Fruit fly (Drosophila melanogaster) whole organism, embryonic: ENCODE data around the gene shd.

Source experiments
- Atf6 ChIP-seq: fragments of 200-800 bp; sonication (Bioruptor generic); IDR thresholded peaks from 2 replicates; pipeline ENCODE4 v1.3.6; 2022; ENCODE audit warnings: missing biosample characterization, missing genetic modification characterization
- Bgb ChIP-seq: fragments of 200-800 bp; sonication (Bioruptor generic); IDR thresholded peaks from 2 replicates; pipeline ENCODE4 v1.3.6; 2022; ENCODE audit warnings: missing biosample characterization, missing genetic modification characterization; ENCODE audit not compliant: partially characterized antibody
- C15 ChIP-seq: fragments of 200-800 bp; sonication (Bioruptor generic); IDR thresholded peaks from 3 replicates; pipeline ENCODE4 v1.3.6; 2022; ENCODE audit warnings: missing biosample characterization, missing genetic modification characterization
- CG11504 ChIP-seq: fragments of 200-800 bp; sonication (Bioruptor generic); optimal IDR thresholded peaks from 3 replicates; lab custom pipeline; 2019; ENCODE audit warnings: missing biosample characterization, mild to moderate bottlenecking, missing genetic modification characterization, moderate library complexity
- CG11695 ChIP-seq: fragments of 200-800 bp; sonication (Bioruptor generic); IDR thresholded peaks from 3 replicates; pipeline ENCODE4 v1.3.6; 2022; ENCODE audit warnings: missing biosample characterization, missing genetic modification characterization
- CG11723 ChIP-seq: fragments of 200-800 bp; sonication (Bioruptor generic); optimal IDR thresholded peaks from 2 replicates; lab custom pipeline; 2017; ENCODE audit warnings: missing biosample characterization, mild to moderate bottlenecking, missing genetic modification characterization
- CG13287 ChIP-seq: fragments of 200-800 bp; sonication (Bioruptor generic); IDR thresholded peaks from 2 replicates; pipeline ENCODE4 v1.3.6; 2022; ENCODE audit warnings: missing biosample characterization, missing genetic modification characterization; ENCODE audit not compliant: partially characterized antibody
- CG13894 ChIP-seq: fragments of 200-800 bp; sonication (Bioruptor generic); optimal IDR thresholded peaks from 3 replicates; lab custom pipeline; 2018; ENCODE audit warnings: missing biosample characterization, mild to moderate bottlenecking, missing genetic modification characterization, moderate library complexity
- CG1647 ChIP-seq: fragments of 200-800 bp; sonication (Bioruptor generic); optimal IDR thresholded peaks from 3 replicates; lab custom pipeline; 2016; ENCODE audit warnings: missing biosample characterization, missing genetic modification characterization
- CG16813 ChIP-seq: fragments of 200-800 bp; sonication (Bioruptor generic); IDR thresholded peaks from 3 replicates; pipeline ENCODE4 v1.3.6; 2022; ENCODE audit warnings: missing biosample characterization, missing genetic modification characterization; ENCODE audit not compliant: partially characterized antibody
- CG16863 ChIP-seq: fragments of 200-800 bp; sonication (Bioruptor generic); optimal IDR thresholded peaks from 3 replicates; lab custom pipeline; 2016; ENCODE audit warnings: missing biosample characterization, missing genetic modification characterization
- CG18011 ChIP-seq: fragments of 200-800 bp; sonication (Bioruptor generic); optimal IDR thresholded peaks from 2 replicates; lab custom pipeline; 2017; ENCODE audit warnings: missing biosample characterization, missing genetic modification characterization, mild to moderate bottlenecking, moderate library complexity, missing genotype
- CG18764 ChIP-seq: fragments of 200-800 bp; sonication (Bioruptor generic); optimal IDR thresholded peaks from 3 replicates; lab custom pipeline; 2016; ENCODE audit warnings: missing biosample characterization, missing genetic modification characterization
- CG2129 ChIP-seq: fragments of 200-800 bp; sonication (Bioruptor generic); IDR thresholded peaks from 2 replicates; pipeline ENCODE4 v1.3.6; 2022; ENCODE audit warnings: missing biosample characterization, missing genetic modification characterization; ENCODE audit not compliant: partially characterized antibody
- CG2202 ChIP-seq: fragments of 200-800 bp; sonication (Bioruptor generic); optimal IDR thresholded peaks from 2 replicates; lab custom pipeline; 2018; ENCODE audit warnings: missing biosample characterization, mild to moderate bottlenecking, missing genetic modification characterization
- CG3838 ChIP-seq: fragments of 200-800 bp; sonication (Bioruptor generic); optimal IDR thresholded peaks from 3 replicates; lab custom pipeline; 2016; ENCODE audit warnings: missing biosample characterization, missing genetic modification characterization
- CG7271 ChIP-seq: fragments of 200-800 bp; sonication (Bioruptor generic); optimal IDR thresholded peaks from 2 replicates; lab custom pipeline; 2018; ENCODE audit warnings: missing biosample characterization, mild to moderate bottlenecking, missing genetic modification characterization, moderate library complexity
- CG7357 ChIP-seq: fragments of 200-800 bp; sonication (Bioruptor generic); IDR thresholded peaks from 3 replicates; pipeline ENCODE4 v1.3.6; 2022; ENCODE audit warnings: missing biosample characterization, missing genetic modification characterization
- CG8290 ChIP-seq, 3 experiments: fragments of 200-800 bp; sonication (Bioruptor generic); optimal IDR thresholded peaks; 2 replicates each; lab custom pipeline; 2016 to 2019; ENCODE audit warnings: missing biosample characterization in 3 of 3, missing genetic modification characterization in 3 of 3, mild to moderate bottlenecking in 2 of 3, moderate library complexity in 1 of 3
- CG9215 ChIP-seq: fragments of 200-800 bp; sonication (Bioruptor generic); IDR thresholded peaks from 2 replicates; pipeline ENCODE4 v1.3.6; 2022; ENCODE audit warnings: missing biosample characterization, missing genetic modification characterization
- CG9437 ChIP-seq: fragments of 200-800 bp; sonication (Bioruptor generic); optimal IDR thresholded peaks from 2 replicates; lab custom pipeline; 2018; ENCODE audit warnings: missing biosample characterization, mild to moderate bottlenecking, missing genetic modification characterization
- CG9932 ChIP-seq: fragments of 200-800 bp; sonication (Bioruptor generic); IDR thresholded peaks from 2 replicates; pipeline ENCODE4 v1.3.6; 2022; ENCODE audit warnings: missing biosample characterization, missing genetic modification characterization
- Chrac-16 ChIP-seq: fragments of 200-800 bp; sonication (Bioruptor generic); optimal IDR thresholded peaks from 3 replicates; lab custom pipeline; 2016; ENCODE audit warnings: missing biosample characterization, missing genetic modification characterization
- D19A ChIP-seq: fragments of 200-800 bp; optimal IDR thresholded peaks from 3 replicates; lab custom pipeline; 2019; ENCODE audit warnings: missing biosample characterization, mild to moderate bottlenecking, missing genetic modification characterization, moderate library complexity
- Deaf1 ChIP-seq: fragments of 200-800 bp; optimal IDR thresholded peaks from 3 replicates; lab custom pipeline; 2019; ENCODE audit warnings: missing biosample characterization, mild to moderate bottlenecking, missing genetic modification characterization, moderate library complexity
- Dip3 ChIP-seq: fragments of 200-800 bp; sonication (Bioruptor generic); optimal IDR thresholded peaks from 3 replicates; lab custom pipeline; 2016; ENCODE audit warnings: missing biosample characterization, missing genetic modification characterization
- Hr39 ChIP-seq: fragments of >200 bp; optimal IDR thresholded peaks from 2 replicates; lab custom pipeline; 2017
- Mes4 ChIP-seq: fragments of 200-800 bp; sonication (Bioruptor generic); optimal IDR thresholded peaks from 2 replicates; lab custom pipeline; 2016; ENCODE audit warnings: missing biosample characterization, missing genetic modification characterization
- Mrtf ChIP-seq: fragments of 200-800 bp; sonication (Bioruptor generic); IDR thresholded peaks from 3 replicates; pipeline ENCODE4 v1.3.6; 2022; ENCODE audit warnings: missing biosample characterization, missing genetic modification characterization
- Neu2 ChIP-seq: fragments of 200-800 bp; sonication (Bioruptor generic); optimal IDR thresholded peaks from 3 replicates; lab custom pipeline; 2016; ENCODE audit warnings: missing biosample characterization, missing genetic modification characterization, borderline replicate concordance
- Oaz ChIP-seq: fragments of 200-800 bp; sonication (Bioruptor generic); IDR thresholded peaks from 2 replicates; pipeline ENCODE4 v1.3.6; 2022; ENCODE audit warnings: missing biosample characterization, missing genetic modification characterization
- Sin3A ChIP-seq: fragments of >200 bp; optimal IDR thresholded peaks from 2 replicates; lab custom pipeline; 2018
- Ssrp ChIP-seq: fragments of 200-800 bp; sonication (Bioruptor generic); optimal IDR thresholded peaks from 2 replicates; lab custom pipeline; 2018; ENCODE audit warnings: missing biosample characterization, mild to moderate bottlenecking, missing genetic modification characterization, moderate library complexity
- croc ChIP-seq: fragments of 200-800 bp; sonication (Bioruptor generic); conservative IDR thresholded peaks from 3 replicates; pipeline ENCODE4 v1.3.6; 2022; ENCODE audit warnings: missing biosample characterization, missing genetic modification characterization
- ewg ChIP-seq: fragments of 200-800 bp; sonication (Bioruptor generic); optimal IDR thresholded peaks from 3 replicates; lab custom pipeline; 2017; ENCODE audit warnings: mild to moderate bottlenecking, missing biosample characterization, missing genetic modification reagents, missing genetic modification characterization
- inv ChIP-seq: fragments of 200-800 bp; sonication (Bioruptor generic); IDR thresholded peaks from 2 replicates; pipeline ENCODE4 v1.3.6; 2022; ENCODE audit warnings: missing biosample characterization, missing genetic modification characterization; ENCODE audit not compliant: partially characterized antibody
- kah ChIP-seq: fragments of 200-800 bp; sonication (Bioruptor generic); optimal IDR thresholded peaks from 2 replicates; lab custom pipeline; 2018; ENCODE audit warnings: missing biosample characterization, mild to moderate bottlenecking, missing genetic modification characterization
- lab ChIP-seq: fragments of 200-800 bp; sonication (Bioruptor generic); optimal IDR thresholded peaks from 3 replicates; lab custom pipeline; 2017; ENCODE audit warnings: missing biosample characterization, missing genetic modification characterization, mild to moderate bottlenecking, moderate library complexity, missing genetic modification reagents
- org-1 ChIP-seq: fragments of 200-800 bp; sonication (Bioruptor generic); optimal IDR thresholded peaks from 2 replicates; lab custom pipeline; 2017; ENCODE audit warnings: missing biosample characterization, missing genetic modification characterization
- phol ChIP-seq: fragments of 200-800 bp; sonication (Bioruptor generic); optimal IDR thresholded peaks from 3 replicates; lab custom pipeline; 2018; ENCODE audit warnings: missing biosample characterization, mild to moderate bottlenecking, missing genetic modification characterization, moderate library complexity
- pita ChIP-seq: fragments of 200-800 bp; sonication (Bioruptor generic); optimal IDR thresholded peaks from 2 replicates; lab custom pipeline; 2017; ENCODE audit warnings: missing biosample characterization, mild to moderate bottlenecking, missing genetic modification characterization
- pros ChIP-seq: fragments of 200-800 bp; sonication (Bioruptor generic); optimal IDR thresholded peaks from 3 replicates; lab custom pipeline; 2019; ENCODE audit warnings: missing biosample characterization, mild to moderate bottlenecking, missing genetic modification characterization, moderate library complexity
- psq ChIP-seq: fragments of 200-800 bp; sonication (Bioruptor generic); optimal IDR thresholded peaks from 2 replicates; lab custom pipeline; 2017; ENCODE audit warnings: missing biosample characterization, missing genetic modification characterization
- pum ChIP-seq: fragments of 200-800 bp; sonication (Bioruptor generic); optimal IDR thresholded peaks from 2 replicates; lab custom pipeline; 2016; ENCODE audit warnings: missing biosample characterization, missing genetic modification characterization
- pzg ChIP-seq: fragments of 200-800 bp; sonication (Bioruptor generic); optimal IDR thresholded peaks from 3 replicates; lab custom pipeline; 2018; ENCODE audit warnings: missing biosample characterization, mild to moderate bottlenecking, missing genetic modification characterization, moderate library complexity
- sc ChIP-seq, 3 experiments: fragments of >200 bp in 2 of 3; fragments of 200-800 bp in 1 of 3; sonication (Bioruptor generic) in 1 of 3; optimal IDR thresholded peaks; 2 replicates in 2 of 3; 3 replicates in 1 of 3; lab custom pipeline; 2017; ENCODE audit warnings: mild to moderate bottlenecking in 1 of 3, missing biosample characterization in 1 of 3, missing genetic modification characterization in 1 of 3, missing genetic modification reagents in 1 of 3
- sima ChIP-seq: fragments of 200-800 bp; sonication (Bioruptor generic); optimal IDR thresholded peaks from 2 replicates; lab custom pipeline; 2016; ENCODE audit warnings: missing biosample characterization, missing genetic modification characterization
- sna ChIP-seq: fragments of 200-800 bp; sonication (Bioruptor generic); IDR thresholded peaks from 2 replicates; pipeline ENCODE4 v1.3.6; 2022; ENCODE audit warnings: missing biosample characterization, missing genetic modification characterization; ENCODE audit not compliant: partially characterized antibody

Gene shd

DNA sequence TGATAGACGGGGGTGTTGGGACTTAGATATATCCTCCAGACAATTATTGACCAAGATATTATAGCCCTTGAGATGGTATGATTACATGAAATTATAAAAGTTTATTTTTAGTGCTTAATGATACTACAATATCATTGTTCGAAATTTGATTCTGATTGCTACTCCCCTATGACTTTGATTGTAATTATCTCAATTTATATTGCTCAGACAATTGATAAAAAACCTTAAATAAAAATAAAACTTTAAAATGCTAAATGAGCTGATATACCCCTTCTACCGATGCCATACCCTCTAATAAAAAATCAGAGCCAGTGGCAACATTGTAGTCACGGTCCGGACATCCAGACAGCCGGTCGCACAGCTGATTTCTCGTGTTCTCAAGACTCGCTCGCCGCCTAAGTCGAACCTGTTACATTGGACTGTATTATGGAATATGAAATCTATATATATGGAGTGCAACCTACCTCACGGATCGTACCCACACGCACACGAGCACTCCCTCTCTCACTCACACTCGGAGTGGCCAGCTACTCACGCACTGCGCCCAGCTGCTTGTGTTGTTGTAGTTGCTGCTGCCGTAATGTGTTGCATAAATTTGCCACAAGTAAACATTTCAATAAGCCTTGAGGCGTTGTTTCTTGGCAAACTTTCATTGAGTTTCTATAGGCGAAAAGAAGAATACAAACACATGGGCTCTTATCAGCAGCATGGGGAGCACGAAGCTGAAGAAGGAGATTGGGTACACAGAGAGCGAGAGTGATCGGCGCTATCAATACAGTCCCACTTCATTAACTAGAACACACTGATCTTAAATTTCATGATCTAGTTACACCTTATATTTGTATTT is 1.1 kb upstream of the shd start (continued):
- TF ChIP-seq Chrac-16 (GFP tag; lab: Kevin White, UChicago) (peak; percentile 52), lab (GFP tag; lab: Kevin White, UChicago) (no peak), Sin3A (lab: Kevin White, UChicago) (no peak), CG11695 (GFP tag; lab: Robert Waterston, UW) (peak; percentile 22; the same call in 1 of the 3 replicates), CG1647 (GFP tag; lab: Kevin White, UChicago) (no peak), CG7357 (GFP tag; lab: Robert Waterston, UW) (no peak), C15 (GFP tag; lab: Robert Waterston, UW) (no peak), Bgb (no peak), CG18011 (GFP tag; lab: Kevin White, UChicago) (no peak), Neu2 (no peak), CG9437 (GFP tag; lab: Kevin White, UChicago) (no peak), org-1 (GFP tag; lab: Kevin White, UChicago) (no peak), CG7271 (no peak), pzg (GFP tag; lab: Kevin White, UChicago) (no peak), Oaz (GFP tag; lab: Robert Waterston, UW) (no peak), pum (peak; percentile 1), CG18764 (GFP tag; lab: Kevin White, UChicago) (no peak), CG13894 (no peak), inv (GFP tag; lab: Robert Waterston, UW) (no peak), sc (optimal IDR thresholded peaks at IDR 0.05; lab: Kevin White, UChicago) (no peak), sc (GFP tag; optimal IDR thresholded peaks at IDR 0.05; lab: Kevin White, UChicago) (no peak), CG16863 (GFP tag; lab: Kevin White, UChicago) (no peak), CG9932 (GFP tag; lab: Robert Waterston, UW) (peak; percentile 24; the same call in 1 of the 2 replicates), Atf6 (peak; percentile 8; the same call in 1 of the 2 replicates), Ssrp (tag; lab: Kevin White, UChicago) (peak; percentile 54), pros (GFP tag; lab: Kevin White, UChicago) (no peak), CG3838 (GFP tag; lab: Kevin White, UChicago) (no peak), CG11504 (tag; lab: Kevin White, UChicago) (peak; percentile 34), croc (GFP tag; lab: Robert Waterston, UW) (no peak; the same call in 2 of the 3 replicates), Mes4 (GFP tag; lab: Kevin White, UChicago) (peak; percentile 28), CG9215 (GFP tag; lab: Robert Waterston, UW) (no peak), sna (GFP tag; lab: Robert Waterston, UW) (no peak), phol (tag; lab: Kevin White, UChicago) (peak; percentile 64), D19A (tag; lab: Kevin White, UChicago) (peak; percentile 64), CG11723 (GFP tag; lab: Kevin White, UChicago) (no peak), psq (GFP tag; lab: Kevin White, UChicago) (no peak), CG8290 (GFP tag; optimal IDR thresholded peaks at IDR 0.05; lab: Kevin White, UChicago) (peak; percentile 14), CG8290 (tag; optimal IDR thresholded peaks at IDR 0.05; lab: Kevin White, UChicago) (no peak), kah (no peak), CG16813 (GFP tag; lab: Robert Waterston, UW) (no peak), pita (no peak), CG2129 (GFP tag; lab: Robert Waterston, UW) (no peak), Dip3 (no peak), ewg (peak; percentile 5), sima (GFP tag; lab: Kevin White, UChicago) (no peak), Hr39 (lab: Kevin White, UChicago) (no peak), Mrtf (GFP tag; lab: Robert Waterston, UW) (no peak), CG2202 (peak; percentile 4), Deaf1 (tag; lab: Kevin White, UChicago) (peak; percentile 69), CG13287 (no peak)
